Worm (Caenorhabditis elegans) whole organism, mixed stage, embryonic: ENCODE measurements around the gene nucb-1.

Experiments used
- bed-3 ChIP-seq: fragments of 200-800 bp; sonication (Bioruptor generic); optimal IDR thresholded peaks from 3 replicates; lab custom pipeline; 2018; ENCODE audit warnings: mild to moderate bottlenecking, missing genetic modification characterization, moderate library complexity, missing compliant biosample characterization
- blmp-1 ChIP-seq: fragments of 150-350 bp; optimal IDR thresholded peaks from 2 replicates; lab custom pipeline; 2014; ENCODE audit warnings: missing biosample characterization, missing genetic modification characterization
- ceh-39 ChIP-seq: fragments of 150-350 bp; optimal IDR thresholded peaks from 2 replicates; lab custom pipeline; 2014; ENCODE audit warnings: missing biosample characterization, missing genetic modification characterization
- ceh-43 ChIP-seq: fragments of 200-800 bp; sonication (Bioruptor generic); optimal IDR thresholded peaks from 2 replicates; lab custom pipeline; 2018; ENCODE audit warnings: mild to moderate bottlenecking, missing genetic modification characterization, moderate library complexity, missing compliant biosample characterization
- ceh-83 ChIP-seq: fragments of 200-800 bp; sonication (Bioruptor generic); optimal IDR thresholded peaks from 2 replicates; lab custom pipeline; 2018; ENCODE audit warnings: mild to moderate bottlenecking, missing genetic modification characterization, missing compliant biosample characterization
- ces-1 ChIP-seq: fragments of 150-350 bp; optimal IDR thresholded peaks from 2 replicates; lab custom pipeline; 2014; ENCODE audit warnings: missing biosample characterization, missing genetic modification reagents, missing genetic modification characterization
- cnd-1 ChIP-seq: fragments of 200-800 bp; sonication (Bioruptor generic); optimal IDR thresholded peaks from 2 replicates; lab custom pipeline; 2018; ENCODE audit warnings: mild to moderate bottlenecking, missing genetic modification characterization, missing compliant biosample characterization
- flh-1 ChIP-seq: fragments of 200-800 bp; sonication (Bioruptor generic); optimal IDR thresholded peaks from 2 replicates; lab custom pipeline; 2018; ENCODE audit warnings: mild to moderate bottlenecking, missing genetic modification characterization, moderate library complexity, missing compliant biosample characterization
- ham-2 ChIP-seq: fragments of 200-800 bp; sonication (Bioruptor generic); optimal IDR thresholded peaks from 2 replicates; lab custom pipeline; 2018; ENCODE audit warnings: mild to moderate bottlenecking, missing genetic modification characterization, missing compliant biosample characterization
- hlh-1 ChIP-seq: fragments of 150-350 bp; optimal IDR thresholded peaks from 2 replicates; lab custom pipeline; 2014; ENCODE audit warnings: missing biosample characterization, missing genetic modification reagents, missing genetic modification characterization
- lin-13 ChIP-seq: fragments of 150-350 bp; optimal IDR thresholded peaks from 2 replicates; lab custom pipeline; 2014; ENCODE audit warnings: missing biosample characterization, missing genetic modification characterization
- lin-32 ChIP-seq: fragments of 200-800 bp; sonication (Bioruptor generic); optimal IDR thresholded peaks from 2 replicates; lab custom pipeline; 2018; ENCODE audit warnings: mild to moderate bottlenecking, missing genetic modification characterization, missing compliant biosample characterization
- mab-5 ChIP-seq: fragments of 150-350 bp; optimal IDR thresholded peaks from 2 replicates; lab custom pipeline; 2014; ENCODE audit warnings: missing biosample characterization, missing genetic modification characterization
- mep-1 ChIP-seq: fragments of 150-350 bp; optimal IDR thresholded peaks from 2 replicates; lab custom pipeline; 2017; ENCODE audit warnings: missing biosample characterization, missing genetic modification reagents, missing genetic modification characterization, inconsistent platforms
- mls-2 ChIP-seq: sonication (generic microtip); optimal IDR thresholded peaks from 2 replicates; lab custom pipeline; 2016; ENCODE audit warnings: mild to moderate bottlenecking, missing genetic modification characterization, moderate library complexity, missing compliant biosample characterization
- nhr-2 ChIP-seq: fragments of 150-350 bp; optimal IDR thresholded peaks from 2 replicates; lab custom pipeline; 2014; ENCODE audit warnings: missing biosample characterization, missing genetic modification characterization
- nhr-237 ChIP-seq: fragments of 150-350 bp; optimal IDR thresholded peaks from 2 replicates; lab custom pipeline; 2014; ENCODE audit warnings: missing biosample characterization, missing genetic modification characterization
- nhr-76 ChIP-seq: sonication (generic microtip); optimal IDR thresholded peaks from 2 replicates; lab custom pipeline; 2017; ENCODE audit warnings: missing biosample characterization, missing genetic modification characterization
- pha-4 ChIP-seq: fragments of 150-350 bp; optimal IDR thresholded peaks from 2 replicates; lab custom pipeline; 2018; ENCODE audit warnings: missing biosample characterization, missing genetic modification reagents, missing genetic modification characterization
- snpc-4 ChIP-seq: fragments of 150-350 bp; optimal IDR thresholded peaks from 2 replicates; lab custom pipeline; 2014; ENCODE audit warnings: missing biosample characterization, missing genetic modification characterization
- sptf-1 ChIP-seq: sonication (generic microtip); optimal IDR thresholded peaks from 2 replicates; lab custom pipeline; 2017; ENCODE audit warnings: mild to moderate bottlenecking, missing genetic modification characterization, moderate library complexity, missing compliant biosample characterization
- tbx-8 ChIP-seq: fragments of 200-800 bp; sonication (Bioruptor generic); optimal IDR thresholded peaks from 2 replicates; lab custom pipeline; 2018; ENCODE audit warnings: mild to moderate bottlenecking, missing genetic modification characterization, moderate library complexity, missing compliant biosample characterization
- unc-120 ChIP-seq: sonication (generic microtip); optimal IDR thresholded peaks from 2 replicates; lab custom pipeline; 2017; ENCODE audit warnings: missing genetic modification characterization, missing compliant biosample characterization; ENCODE audit not compliant: poor library complexity, severe bottlenecking
- unc-39 ChIP-seq: fragments of 150-350 bp; optimal IDR thresholded peaks from 2 replicates; lab custom pipeline; 2014; ENCODE audit warnings: missing biosample characterization, missing genetic modification characterization
- unc-62 ChIP-seq: fragments of 150-350 bp; optimal IDR thresholded peaks from 2 replicates; lab custom pipeline; 2014; ENCODE audit warnings: missing biosample characterization, missing genetic modification reagents, missing genetic modification characterization
- zip-8 ChIP-seq: fragments of 150-350 bp; optimal IDR thresholded peaks from 2 replicates; lab custom pipeline; 2014; ENCODE audit warnings: missing biosample characterization, missing genetic modification characterization
- ztf-11 ChIP-seq: fragments of 150-350 bp; optimal IDR thresholded peaks from 2 replicates; lab custom pipeline; 2014; ENCODE audit warnings: missing biosample characterization, missing genetic modification characterization

The nucb-1 gene

DNA sequence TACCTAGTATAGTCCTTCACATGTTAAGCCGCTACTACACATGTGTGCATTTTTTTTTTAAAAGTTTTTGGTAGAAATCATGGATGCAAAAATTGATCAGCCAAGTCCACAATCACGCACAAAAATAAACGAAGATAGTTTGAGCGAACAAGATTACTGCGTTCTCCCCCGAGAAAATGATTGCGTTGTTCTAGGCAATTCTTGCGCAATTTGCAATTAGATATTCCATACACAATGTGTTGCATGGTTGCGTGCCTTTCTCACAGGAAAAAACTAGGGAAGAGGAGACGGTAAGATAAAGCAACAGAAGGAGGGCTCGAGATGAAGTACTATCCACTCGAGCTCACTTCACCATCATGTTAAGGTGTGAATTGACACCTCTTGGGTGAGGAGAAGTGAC, 8.5 kb downstream of the nucb-1 start:
- no peak for TF ChIP-seq snpc-4 (tag; lab: Kevin White, UChicago)
- TF ChIP-seq nhr-2 (tag; lab: Kevin White, UChicago): peak; percentile 71
- TF ChIP-seq hlh-1 (tag; lab: Kevin White, UChicago): no peak
- TF ChIP-seq zip-8 (tag; lab: Kevin White, UChicago): peak; percentile 96

DNA sequence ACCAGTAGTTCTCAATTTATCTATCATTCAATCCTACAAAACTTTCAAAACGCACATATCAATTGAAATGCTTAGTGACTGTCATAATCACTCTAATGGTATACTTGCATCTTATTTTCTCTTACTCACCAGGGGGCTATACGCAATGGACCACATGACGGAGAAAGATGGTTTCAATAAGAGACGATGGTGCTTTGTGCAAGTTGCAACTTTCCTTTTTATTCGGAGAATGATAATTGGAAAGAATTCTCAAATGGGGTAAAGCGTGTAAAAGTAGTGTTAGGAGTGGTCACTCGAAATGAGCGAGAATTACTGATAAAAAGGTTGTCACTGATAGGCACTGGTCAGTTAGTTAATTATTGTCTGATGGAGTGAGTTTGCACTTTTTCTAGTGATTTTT, 11.0 kb downstream of the nucb-1 start:
- TF ChIP-seq ceh-39 (tag; lab: Kevin White, UChicago) (no peak), nhr-76 (no peak), ztf-11 (tag; lab: Kevin White, UChicago) (no peak), unc-120 (tag; lab: Kevin White, UChicago) (no peak), ceh-43 (GFP tag; lab: Kevin White, UChicago) (no peak), ceh-83 (GFP tag; lab: Kevin White, UChicago) (no peak), lin-32 (GFP tag; lab: Kevin White, UChicago) (no peak), blmp-1 (tag; lab: Kevin White, UChicago) (no peak), flh-1 (GFP tag; lab: Kevin White, UChicago) (no peak), sptf-1 (no peak), pha-4 (no peak), unc-39 (tag; lab: Kevin White, UChicago) (no peak), mep-1 (tag; lab: Kevin White, UChicago) (no peak), ces-1 (no peak), nhr-2 (tag; lab: Kevin White, UChicago) (no peak), nhr-237 (tag; lab: Kevin White, UChicago) (no peak), cnd-1 (tag; lab: Kevin White, UChicago) (no peak), snpc-4 (tag; lab: Kevin White, UChicago) (no peak)

DNA sequence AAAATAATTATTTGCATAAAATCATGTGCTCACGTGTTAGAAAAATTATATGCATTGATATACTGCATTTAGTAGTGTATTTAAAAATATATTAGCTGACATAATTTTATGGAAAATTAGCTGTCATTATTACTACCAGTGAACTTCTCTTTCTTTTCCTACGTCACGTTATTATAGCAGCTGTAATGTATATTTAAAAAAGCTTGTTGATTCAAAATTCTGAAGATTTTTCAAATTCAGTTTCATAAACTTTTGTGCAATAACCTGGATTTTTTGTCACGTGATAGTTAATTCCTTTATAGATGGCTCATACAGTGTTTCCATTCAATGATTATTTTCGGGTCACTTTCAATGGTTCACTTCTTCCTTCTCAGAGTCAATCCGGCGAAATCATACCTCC, 15.0 kb downstream of the nucb-1 start, which contains the start of gene F44A6.3:
TSS of gene F44A6.3 (plus strand) at position 301 of the 400 bp plus-strand sequence.
- TF ChIP-seq mab-5 (tag; lab: Kevin White, UChicago) (no peak), ceh-39 (tag; lab: Kevin White, UChicago) (no peak), blmp-1 (tag; lab: Kevin White, UChicago) (no peak), lin-13 (tag; lab: Kevin White, UChicago) (no peak), snpc-4 (tag; lab: Kevin White, UChicago) (no peak), lin-32 (GFP tag; lab: Kevin White, UChicago) (no peak), mls-2 (tag; lab: Kevin White, UChicago) (no peak), unc-62 (GFP tag; lab: Kevin White, UChicago) (no peak), zip-8 (tag; lab: Kevin White, UChicago) (no peak), ham-2 (GFP tag; lab: Kevin White, UChicago) (no peak)
- TF ChIP-seq, all 35 proteins: peak for 0

DNA sequence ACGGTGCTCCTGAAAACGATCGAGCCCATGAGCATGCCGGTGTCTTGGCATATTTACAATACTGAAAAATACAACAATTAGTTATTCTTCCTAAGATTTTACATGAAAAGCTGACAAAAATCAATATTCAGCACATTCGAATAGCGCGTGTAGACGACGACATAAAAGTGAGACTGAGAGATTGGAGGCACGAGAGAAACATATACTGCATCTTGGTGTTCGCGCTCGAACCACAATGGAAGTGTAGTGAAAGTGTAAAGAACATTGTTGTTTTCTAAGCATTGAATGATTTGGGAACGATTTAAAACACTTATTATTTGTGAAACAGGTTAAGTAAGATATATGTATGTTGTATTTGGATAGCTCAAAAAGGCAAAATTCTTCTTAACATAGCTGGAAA, 17.9 kb downstream of the nucb-1 start, which contains the start of gene F44A6.4:
TSS of gene F44A6.4 (minus strand) at position 67 of the 400 bp plus-strand sequence.
- TF ChIP-seq sptf-1: no peak
- TF ChIP-seq ces-1: peak; percentile 23

DNA sequence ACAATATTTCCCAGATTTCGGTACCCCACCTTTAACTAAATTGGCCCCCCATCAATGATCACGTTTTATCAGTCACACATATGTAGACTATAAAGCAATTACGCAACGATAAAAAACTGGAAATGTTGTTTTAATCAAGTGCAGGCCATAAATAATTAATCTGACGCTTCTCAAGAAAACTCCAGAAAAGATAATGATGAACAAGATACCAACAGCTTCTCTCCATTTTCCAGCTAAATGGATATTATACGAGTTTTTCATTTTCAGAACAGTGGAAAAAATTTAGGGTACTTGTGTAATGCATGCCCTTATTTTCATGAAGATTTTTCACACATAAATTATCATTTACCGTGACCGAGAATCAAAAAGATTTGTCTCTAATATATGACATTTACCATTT, 18.8 kb downstream of the nucb-1 start:
- TF ChIP-seq bed-3 (GFP tag; lab: Kevin White, UChicago): no peak
- no peak for TF ChIP-seq lin-13 (tag; lab: Kevin White, UChicago)
- TF ChIP-seq cnd-1 (tag; lab: Kevin White, UChicago): no peak
- TF ChIP-seq ztf-11 (tag; lab: Kevin White, UChicago): no peak
- no peak for TF ChIP-seq ham-2 (GFP tag; lab: Kevin White, UChicago)
- TF ChIP-seq tbx-8 (GFP tag; lab: Kevin White, UChicago): no peak
- no peak for TF ChIP-seq lin-32 (GFP tag; lab: Kevin White, UChicago)
- TF ChIP-seq flh-1 (GFP tag; lab: Kevin White, UChicago): no peak
- no peak for TF ChIP-seq sptf-1
- TF ChIP-seq unc-39 (tag; lab: Kevin White, UChicago): no peak
- no peak for TF ChIP-seq hlh-1 (tag; lab: Kevin White, UChicago)
- TF ChIP-seq mab-5 (tag; lab: Kevin White, UChicago): no peak
- TF ChIP-seq, all 35 proteins: peak for 0

DNA sequence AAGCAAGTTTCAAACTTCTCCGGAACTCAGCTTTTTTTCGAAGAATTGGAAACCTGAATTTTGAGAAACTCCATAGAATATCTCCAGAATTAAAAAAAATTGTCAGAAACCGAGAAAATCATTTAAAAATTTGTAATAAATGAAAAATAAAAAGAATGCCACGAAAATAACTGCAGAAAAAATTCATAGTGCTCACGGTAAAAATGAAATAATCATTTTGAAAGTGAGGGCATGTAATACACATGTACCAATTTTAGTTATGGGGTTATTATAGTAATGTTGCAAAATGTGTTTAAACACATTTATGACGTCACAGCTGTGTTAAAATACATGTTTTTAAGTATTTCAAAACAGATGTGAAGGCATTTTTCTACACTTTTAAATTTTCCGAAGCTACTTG, 19.4 kb downstream of the nucb-1 start:
- peak; percentile 30 for TF ChIP-seq zip-8 (tag; lab: Kevin White, UChicago)
- TF ChIP-seq ztf-11 (tag; lab: Kevin White, UChicago): no peak
- no peak for TF ChIP-seq ceh-83 (GFP tag; lab: Kevin White, UChicago)
- no peak for TF ChIP-seq lin-13 (tag; lab: Kevin White, UChicago)
- TF ChIP-seq, all 35 proteins: peak for 1
